Worm (Caenorhabditis elegans) whole organism, L2 larva: ENCODE results near the gene F46C3.7.

ENCODE experiments used
- alr-1 ChIP-seq: fragments of 150-350 bp; optimal IDR thresholded peaks from 2 replicates; lab custom pipeline; 2014; ENCODE audit warnings: missing biosample characterization, missing genetic modification characterization
- fos-1 ChIP-seq: fragments of 150-350 bp; optimal IDR thresholded peaks from 2 replicates; lab custom pipeline; 2014; ENCODE audit warnings: missing biosample characterization, missing genetic modification characterization
- nhr-23 ChIP-seq: fragments of 150-350 bp; optimal IDR thresholded peaks from 2 replicates; lab custom pipeline; 2014; ENCODE audit warnings: missing biosample characterization, missing genetic modification reagents, missing genetic modification characterization
- nhr-237 ChIP-seq: fragments of 150-350 bp; optimal IDR thresholded peaks from 2 replicates; lab custom pipeline; 2014; ENCODE audit warnings: missing biosample characterization, missing genetic modification characterization

- TF ChIP-seq fos-1 (tag; lab: Kevin White, UChicago) (peak; percentile 32), nhr-237 (tag; lab: Kevin White, UChicago) (no peak), nhr-23 (tag; lab: Kevin White, UChicago) (no peak), alr-1 (tag; lab: Kevin White, UChicago) (no peak)
Observed at ce11 chrX:11479321-11479863, 39.6 kb downstream of the F46C3.7 start.
